Fruit fly (Drosophila melanogaster) Kc167 (cell line): ENCODE results near the gene CG42729.

ENCODE experiments used
- Myc ChIP-seq: fragments of >200 bp; optimal IDR thresholded peaks from 2 replicates; lab custom pipeline; 2017; ENCODE audit warnings: missing external identifiers
- h ChIP-seq: fragments of >200 bp; optimal IDR thresholded peaks from 3 replicates; lab custom pipeline; 2018; ENCODE audit warnings: missing external identifiers
- insv ChIP-seq: fragments of >200 bp; optimal IDR thresholded peaks from 3 replicates; lab custom pipeline; 2018; ENCODE audit warnings: missing external identifiers
- ttk ChIP-seq: sonication (Bioruptor generic); optimal IDR thresholded peaks from 2 replicates; lab custom pipeline; 2017; ENCODE audit warnings: missing external identifiers

DNA sequence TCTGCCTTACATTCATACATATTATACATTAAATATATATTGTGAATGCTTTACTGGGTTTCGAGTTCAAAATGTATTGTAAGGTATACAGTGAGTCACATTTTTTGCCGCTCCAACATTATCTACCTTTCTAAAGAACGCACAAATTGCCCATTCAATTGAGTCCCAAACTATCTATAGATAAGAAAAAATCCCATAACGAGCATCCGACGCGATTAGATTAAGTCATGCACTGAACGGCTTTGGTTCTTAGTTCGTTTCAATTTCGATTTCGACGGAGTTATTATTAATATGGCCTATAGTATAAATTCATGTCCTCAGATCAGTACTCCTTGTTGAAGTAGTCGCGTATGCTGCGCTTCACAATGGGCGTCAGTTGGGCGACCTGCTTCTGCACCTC lies 9.8 kb downstream of the CG42729 start:
- TF ChIP-seq ttk (lab: Kevin White, UChicago) = no peak
- TF ChIP-seq Myc = no peak
- no peak for TF ChIP-seq insv (lab: Kevin White, UChicago)
- TF ChIP-seq h (lab: Kevin White, UChicago) = no peak
